Fruit fly (Drosophila melanogaster) whole organism, adult: ENCODE results near the gene Mtr3.

Experiments
- CG11617 ChIP-seq: fragments of 200-800 bp; sonication (Bioruptor generic); optimal IDR thresholded peaks from 2 replicates; lab custom pipeline; 2017; ENCODE audit warnings: mild to moderate bottlenecking, missing biosample characterization, missing genetic modification reagents, missing genetic modification characterization
- CG12768 ChIP-seq: fragments of 200-800 bp; sonication (Bioruptor generic); optimal IDR thresholded peaks from 2 replicates; lab custom pipeline; 2017; ENCODE audit warnings: missing biosample characterization, missing genetic modification characterization, mild to moderate bottlenecking, moderate library complexity, missing genetic modification reagents
- CG14711 ChIP-seq: fragments of 200-800 bp; sonication (Bioruptor generic); optimal IDR thresholded peaks from 2 replicates; lab custom pipeline; 2018; ENCODE audit warnings: missing biosample characterization, mild to moderate bottlenecking, missing genetic modification characterization, moderate library complexity
- CG1620 ChIP-seq: fragments of 200-800 bp; sonication (Bioruptor generic); optimal IDR thresholded peaks from 2 replicates; lab custom pipeline; 2016; ENCODE audit warnings: missing biosample characterization, missing genetic modification characterization
- CG33017 ChIP-seq: fragments of 200-800 bp; sonication (Bioruptor generic); optimal IDR thresholded peaks from 2 replicates; lab custom pipeline; 2018; ENCODE audit warnings: missing biosample characterization, mild to moderate bottlenecking, missing genetic modification characterization, moderate library complexity
- CG5204 ChIP-seq: fragments of 200-800 bp; sonication (Bioruptor generic); optimal IDR thresholded peaks from 2 replicates; lab custom pipeline; 2016; ENCODE audit warnings: missing biosample characterization, missing genetic modification characterization
- CG7045 ChIP-seq: fragments of 200-800 bp; sonication (Bioruptor generic); optimal IDR thresholded peaks from 2 replicates; lab custom pipeline; 2017; ENCODE audit warnings: missing biosample characterization, mild to moderate bottlenecking, missing genetic modification characterization
- CG7101 ChIP-seq: fragments of 200-800 bp; sonication (Bioruptor generic); optimal IDR thresholded peaks from 2 replicates; lab custom pipeline; 2018; ENCODE audit warnings: missing biosample characterization, mild to moderate bottlenecking, missing genetic modification characterization, moderate library complexity
- Clk ChIP-seq: fragments of 200-800 bp; sonication (Bioruptor generic); optimal IDR thresholded peaks from 2 replicates; lab custom pipeline; 2017; ENCODE audit warnings: missing biosample characterization, missing genetic modification characterization
- Crg-1 ChIP-seq: fragments of 200-800 bp; sonication (Bioruptor generic); optimal IDR thresholded peaks from 2 replicates; lab custom pipeline; 2016; ENCODE audit warnings: missing biosample characterization, missing genetic modification characterization
- Hr96 ChIP-seq: fragments of 200-800 bp; sonication (Bioruptor generic); optimal IDR thresholded peaks from 2 replicates; lab custom pipeline; 2016; ENCODE audit warnings: missing biosample characterization, missing genetic modification characterization
- Mnt ChIP-seq: fragments of 200-800 bp; sonication (Bioruptor generic); optimal IDR thresholded peaks from 2 replicates; lab custom pipeline; 2016; ENCODE audit warnings: missing biosample characterization, mild to moderate bottlenecking, missing genetic modification characterization
- bab1 ChIP-seq: fragments of 200-800 bp; sonication (Bioruptor generic); optimal IDR thresholded peaks from 3 replicates; lab custom pipeline; 2019; ENCODE audit warnings: missing biosample characterization, mild to moderate bottlenecking, missing genetic modification characterization, moderate library complexity
- cic ChIP-seq: fragments of 200-800 bp; sonication (Bioruptor generic); optimal IDR thresholded peaks from 2 replicates; lab custom pipeline; 2017; ENCODE audit warnings: missing biosample characterization, mild to moderate bottlenecking, missing genetic modification characterization, moderate library complexity
- cnc ChIP-seq, 2 experiments: fragments of >200 bp; optimal IDR thresholded peaks; 2 replicates each; lab custom pipeline; 2017
- kay ChIP-seq: fragments of 200-800 bp; sonication (Bioruptor generic); peaks from one replicate; lab custom pipeline; 2016; ENCODE audit warnings: missing biosample characterization, missing genetic modification characterization, borderline replicate concordance
- ovo ChIP-seq: fragments of 200-800 bp; sonication (Bioruptor generic); optimal IDR thresholded peaks from 2 replicates; lab custom pipeline; 2016; ENCODE audit warnings: missing biosample characterization, missing genetic modification characterization
- pad ChIP-seq: fragments of 200-800 bp; sonication (Bioruptor generic); optimal IDR thresholded peaks from 3 replicates; lab custom pipeline; 2017; ENCODE audit warnings: missing biosample characterization, missing genetic modification characterization, mild to moderate bottlenecking, moderate library complexity, missing genetic modification reagents
- tj ChIP-seq: fragments of 200-800 bp; sonication (Bioruptor generic); optimal IDR thresholded peaks from 3 replicates; lab custom pipeline; 2017; ENCODE audit warnings: missing biosample characterization, mild to moderate bottlenecking, missing genetic modification characterization, moderate library complexity
- toe ChIP-seq: fragments of 200-800 bp; sonication (Bioruptor generic); optimal IDR thresholded peaks from 2 replicates; lab custom pipeline; 2016; ENCODE audit warnings: missing biosample characterization, missing genetic modification characterization

Mtr3 gene

dm6 chr3L:19924771-19925304 lies 11.3 kb upstream of the Mtr3 start, which contains the start of gene Grasp65:
Gene Grasp65, plus strand, starts transcription at chr3L:19924943.
- TF ChIP-seq toe (GFP tag; lab: Kevin White, UChicago) = no peak
- no peak for TF ChIP-seq CG5204 (GFP tag; lab: Kevin White, UChicago)
- TF ChIP-seq kay (GFP tag; lab: Kevin White, UChicago) = no peak
- TF ChIP-seq Mnt (GFP tag; lab: Kevin White, UChicago) = no peak
- peak; percentile 4 for TF ChIP-seq CG7045 (GFP tag; lab: Kevin White, UChicago)
- no peak for TF ChIP-seq CG12768
- no peak for TF ChIP-seq pad (GFP tag; lab: Kevin White, UChicago)
- no peak for TF ChIP-seq Clk (GFP tag; lab: Kevin White, UChicago)
- no peak for TF ChIP-seq Crg-1 (GFP tag; lab: Kevin White, UChicago)
- TF ChIP-seq Hr96 (GFP tag; lab: Kevin White, UChicago) = no peak
- TF ChIP-seq tj (GFP tag; lab: Kevin White, UChicago) = peak; percentile 22
- TF ChIP-seq CG11617 (GFP tag; lab: Kevin White, UChicago) = peak; percentile 17
- peak; percentile 27 for TF ChIP-seq cic (GFP tag; lab: Kevin White, UChicago)
- TF ChIP-seq CG14711 (tag; lab: Kevin White, UChicago) = no peak
- peak; percentile 31 for TF ChIP-seq CG7101 (tag; lab: Kevin White, UChicago)
- no peak for TF ChIP-seq cnc (optimal IDR thresholded peaks at IDR 0.05; lab: Kevin White, UChicago)
- no peak for TF ChIP-seq ovo (GFP tag; lab: Kevin White, UChicago)
- no peak for TF ChIP-seq CG1620 (GFP tag; lab: Kevin White, UChicago)
- TF ChIP-seq CG33017 = peak; percentile 13
- TF ChIP-seq bab1 = peak; percentile 67

- peak; percentile 64 for TF ChIP-seq CG33017
- TF ChIP-seq Mnt (GFP tag; lab: Kevin White, UChicago) = peak; percentile 88
- no peak for TF ChIP-seq kay (GFP tag; lab: Kevin White, UChicago)
- peak; percentile 65 for TF ChIP-seq ovo (GFP tag; lab: Kevin White, UChicago)
- TF ChIP-seq toe (GFP tag; lab: Kevin White, UChicago) = peak; percentile 61
- TF ChIP-seq CG5204 (GFP tag; lab: Kevin White, UChicago) = no peak
- peak; percentile 70 for TF ChIP-seq CG7101 (tag; lab: Kevin White, UChicago)
- peak; percentile 69 for TF ChIP-seq CG12768
- peak; percentile 80 for TF ChIP-seq tj (GFP tag; lab: Kevin White, UChicago)
- TF ChIP-seq CG14711 (tag; lab: Kevin White, UChicago) = peak; percentile 67
- TF ChIP-seq Clk (GFP tag; lab: Kevin White, UChicago) = peak; percentile 76
- peak; percentile 79 for TF ChIP-seq CG7045 (GFP tag; lab: Kevin White, UChicago)
- peak; percentile 94 for TF ChIP-seq CG11617 (GFP tag; lab: Kevin White, UChicago)
- TF ChIP-seq cnc (optimal IDR thresholded peaks at IDR 0.05; lab: Kevin White, UChicago) = no peak
- peak; percentile 43 for TF ChIP-seq cic (GFP tag; lab: Kevin White, UChicago)
- no peak for TF ChIP-seq Hr96 (GFP tag; lab: Kevin White, UChicago)
- TF ChIP-seq bab1 = peak; percentile 97
- TF ChIP-seq pad (GFP tag; lab: Kevin White, UChicago) = peak; percentile 78
- peak; percentile 77 for TF ChIP-seq CG1620 (GFP tag; lab: Kevin White, UChicago)
- TF ChIP-seq Crg-1 (GFP tag; lab: Kevin White, UChicago) = peak; percentile 85
Observed at dm6 chr3L:19922833-19923745, 9.6 kb upstream of the Mtr3 start, which contains the start of gene Pfdn6. Gene Pfdn6, plus strand, starts transcription at chr3L:19923671.

- no peak for TF ChIP-seq Clk (GFP tag; lab: Kevin White, UChicago)
- peak; percentile 91 for TF ChIP-seq tj (GFP tag; lab: Kevin White, UChicago)
Observed at dm6 chr3L:19919981-19920380, 6.5 kb upstream of the Mtr3 start.

dm6 chr3L:19914833-19915232 lies 1.3 kb upstream of the Mtr3 start, which contains the start of gene Rpn1:
Gene Rpn1, plus strand, starts transcription at chr3L:19915051.
- peak; percentile 64 for TF ChIP-seq Mnt (GFP tag; lab: Kevin White, UChicago)
- TF ChIP-seq CG1620 (GFP tag; lab: Kevin White, UChicago) = peak; percentile 63
- no peak for TF ChIP-seq kay (GFP tag; lab: Kevin White, UChicago)
- peak; percentile 33 for TF ChIP-seq ovo (GFP tag; lab: Kevin White, UChicago)
- peak; percentile 12 for TF ChIP-seq CG14711 (tag; lab: Kevin White, UChicago)
- peak; percentile 55 for TF ChIP-seq bab1
- peak in 1 of 2 experiments; percentile 70 for TF ChIP-seq cnc (optimal IDR thresholded peaks at IDR 0.05; lab: Kevin White, UChicago)
- TF ChIP-seq pad (GFP tag; lab: Kevin White, UChicago) = no peak

- TF ChIP-seq bab1 = peak; percentile 51
- TF ChIP-seq CG14711 (tag; lab: Kevin White, UChicago) = peak; percentile 81
- TF ChIP-seq CG11617 (GFP tag; lab: Kevin White, UChicago) = peak; percentile 62
- peak; percentile 47 for TF ChIP-seq pad (GFP tag; lab: Kevin White, UChicago)
- TF ChIP-seq Hr96 (GFP tag; lab: Kevin White, UChicago) = no peak
- TF ChIP-seq Mnt (GFP tag; lab: Kevin White, UChicago) = peak; percentile 58
- TF ChIP-seq CG7101 (tag; lab: Kevin White, UChicago) = peak; percentile 51
- TF ChIP-seq kay (GFP tag; lab: Kevin White, UChicago) = no peak
- TF ChIP-seq cic (GFP tag; lab: Kevin White, UChicago) = peak; percentile 47
Observed at dm6 chr3L:19910054-19910414, 3.5 kb downstream of the Mtr3 start, which contains the start of the genes Mi-2 and Prp3. Gene Mi-2, minus strand, starts transcription at chr3L:19910215. Gene Prp3, plus strand, starts transcription at chr3L:19910300.
